Worm (Caenorhabditis elegans): ENCODE results near the gene dyf-17.

DNA sequence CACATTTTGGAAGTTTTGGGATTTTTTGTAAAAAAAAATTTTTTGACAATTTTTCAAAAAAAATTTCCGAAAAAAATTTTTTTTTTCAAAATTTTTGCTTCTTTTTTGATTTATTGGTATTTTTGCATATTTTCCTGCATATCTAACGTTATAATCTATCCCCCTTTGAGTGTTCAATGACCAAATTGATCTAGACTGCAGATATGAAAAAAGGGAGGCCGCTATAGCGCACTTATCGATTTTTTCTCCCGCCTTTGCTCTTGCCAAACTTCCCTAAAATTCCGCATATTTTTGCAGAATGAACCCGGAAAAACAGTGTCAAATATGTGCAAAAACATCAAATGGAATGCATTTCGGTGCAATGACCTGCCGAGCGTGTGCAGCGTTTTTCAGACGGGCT lies 39.9 kb upstream of the dyf-17 start, which contains the start of gene nhr-145:
- TF ChIP-seq nhr-12 (tag; optimal IDR thresholded peaks at IDR 0.05) (no peak), zag-1 (tag; optimal IDR thresholded peaks at IDR 0.05) (no peak)
